Fruit fly (Drosophila melanogaster): ENCODE results near the gene Ca-beta.
A peak's percentile ranks its signal among the peaks of the same experiment; 100 is the strongest.

The Ca-beta gene

dm6 chr2L:11106562-11106962, 96.8 kb downstream of the Ca-beta start, which contains the start of gene Reps (continued):
- TF ChIP-seq ab (GFP tag; optimal IDR thresholded peaks at IDR 0.05) (peak; percentile 95), NFAT (GFP tag; IDR thresholded peaks at IDR 0.05) (peak; percentile 98), sens (GFP tag) (peak; percentile 100), HLH54F (GFP tag; optimal IDR thresholded peaks at IDR 0.05) (peak; percentile 98), CG10959 (GFP tag; IDR thresholded peaks at IDR 0.05) (peak; percentile 99), al (GFP tag; IDR thresholded peaks at IDR 0.05) (peak; percentile 98), phol (tag; optimal IDR thresholded peaks at IDR 0.05) (peak; percentile 99), onecut (GFP tag; IDR thresholded peaks at IDR 0.05) (peak; percentile 95), MTF-1 (GFP tag; optimal IDR thresholded peaks at IDR 0.05; ENCODE audit: borderline replicate concordance) (peak; percentile 95), nerfin-1 (tag; optimal IDR thresholded peaks at IDR 0.05) (peak; percentile 97), CG2120 (GFP tag; optimal IDR thresholded peaks at IDR 0.05) (peak; percentile 99), bsh (GFP tag; optimal IDR thresholded peaks at IDR 0.05) (peak; percentile 87 to 99), lmd (GFP tag; IDR thresholded peaks at IDR 0.05) (peak; percentile 99), Lim3 (GFP tag; IDR thresholded peaks at IDR 0.05) (peak; percentile 96), Opbp (GFP tag; IDR thresholded peaks at IDR 0.05; ENCODE audit: partially characterized antibody) (peak; percentile 15; the same call in 1 of the 3 replicates), CG13775 (GFP tag; optimal IDR thresholded peaks at IDR 0.05) (peak; percentile 100), Ada2b (GFP tag; IDR thresholded peaks at IDR 0.05) (peak; percentile 98), CG9797 (GFP tag; optimal IDR thresholded peaks at IDR 0.05) (peak; percentile 72), knrl (GFP tag; IDR thresholded peaks at IDR 0.05; ENCODE audit: partially characterized antibody) (peak; percentile 77), Oaz (GFP tag; IDR thresholded peaks at IDR 0.05) (peak; percentile 97), ara (GFP tag; IDR thresholded peaks at IDR 0.05) (peak; percentile 99), CG15073 (GFP tag; optimal IDR thresholded peaks at IDR 0.05) (peak; percentile 88), pita (GFP tag; optimal IDR thresholded peaks at IDR 0.05) (no peak), CG18476 (GFP tag; optimal IDR thresholded peaks at IDR 0.05) (peak; percentile 98), gem (tag; optimal IDR thresholded peaks at IDR 0.05) (peak; percentile 99), ase (GFP tag; IDR thresholded peaks at IDR 0.05) (peak; percentile 99), CG16813 (GFP tag; IDR thresholded peaks at IDR 0.05; ENCODE audit: partially characterized antibody) (peak; percentile 68), Bgb (GFP tag; IDR thresholded peaks at IDR 0.05; ENCODE audit: partially characterized antibody) (peak; percentile 56), CG16863 (GFP tag; optimal IDR thresholded peaks at IDR 0.05) (peak; percentile 97), eve (GFP tag; optimal IDR thresholded peaks at IDR 0.05) (peak in 1 of 2 experiments; percentile 93), croc (GFP tag; conservative IDR thresholded peaks at IDR 0.05) (peak; percentile 99), CG18599 (GFP tag; optimal IDR thresholded peaks at IDR 0.05) (peak; percentile 98), Dip2 (GFP tag; IDR thresholded peaks at IDR 0.05) (peak; percentile 76), prd (optimal IDR thresholded peaks at IDR 0.05) (no peak), prd (GFP tag; IDR thresholded peaks at IDR 0.05) (peak; percentile 100), Side (GFP tag; optimal IDR thresholded peaks at IDR 0.05) (peak; percentile 96), CG15601 (tag; optimal IDR thresholded peaks at IDR 0.05) (peak; percentile 97), CG10366 (GFP tag; IDR thresholded peaks at IDR 0.05) (peak; percentile 99), CG32767 (GFP tag; IDR thresholded peaks at IDR 0.05) (peak; percentile 97), salm (tag; optimal IDR thresholded peaks at IDR 0.05) (peak; percentile 93), trem (tag; optimal IDR thresholded peaks at IDR 0.05) (peak; percentile 97), Abd-B (GFP tag; optimal IDR thresholded peaks at IDR 0.05) (peak; percentile 99), CG2889 (GFP tag; IDR thresholded peaks at IDR 0.05) (peak; percentile 98), mam (GFP tag; optimal IDR thresholded peaks at IDR 0.05) (peak; percentile 98), bowl (GFP tag; IDR thresholded peaks at IDR 0.05) (peak; percentile 97), rib (GFP tag; IDR thresholded peaks at IDR 0.05) (peak; percentile 97), CG4404 (GFP tag; IDR thresholded peaks at IDR 0.05) (peak; percentile 100), CG3407 (GFP tag; optimal IDR thresholded peaks at IDR 0.05) (peak; percentile 96), CG31365 (tag; optimal IDR thresholded peaks at IDR 0.05) (peak; percentile 89), CG17829 (tag; optimal IDR thresholded peaks at IDR 0.05) (peak; percentile 99), CG15011 (GFP tag; optimal IDR thresholded peaks at IDR 0.05) (peak; percentile 97)
